Worm (Caenorhabditis elegans): ENCODE results near the gene abu-4.
"Not testable (repeated sequence)": the region's sequence is repeated elsewhere in the genome, so short reads cannot be mapped to it uniquely, and the experiment has no call there.

DNA sequence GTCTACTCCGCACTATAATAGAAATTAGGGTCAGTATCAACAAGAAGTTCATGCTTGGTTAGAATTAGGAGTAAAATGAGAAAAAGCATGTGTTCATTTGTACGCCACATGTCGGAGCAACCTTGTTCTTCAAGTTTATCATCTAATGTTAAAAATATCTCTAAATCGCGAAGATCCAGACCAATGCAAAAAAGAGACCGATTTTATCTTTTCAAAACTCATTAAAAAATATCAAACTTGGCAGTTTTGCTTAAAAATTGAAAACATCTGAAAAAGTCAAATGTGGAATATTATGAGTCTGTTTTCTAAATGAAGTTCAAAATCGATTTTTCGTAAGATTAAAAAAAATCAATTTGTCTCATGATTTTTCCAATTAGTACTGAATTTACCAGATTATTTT, 46.4 kb downstream of the abu-4 start, which contains the start of gene Y19D10B.6:
- not testable (repeated sequence) for TF ChIP-seq fos-1 (tag; optimal IDR thresholded peaks at IDR 0.05); nhr-76 (tag; optimal IDR thresholded peaks at IDR 0.05); php-3 (GFP tag; IDR thresholded peaks at IDR 0.05); F49E8.2 (tag; optimal IDR thresholded peaks at IDR 0.05; ENCODE audit: borderline replicate concordance); zag-1 (tag; optimal IDR thresholded peaks at IDR 0.05); unc-39 (tag; optimal IDR thresholded peaks at IDR 0.05); nhr-237 (tag; optimal IDR thresholded peaks at IDR 0.05); unc-62 (GFP tag; optimal IDR thresholded peaks at IDR 0.05 in 1 of 2); unc-62 (tag; optimal IDR thresholded peaks at IDR 0.05); T20F7.1 (GFP tag; optimal IDR thresholded peaks at IDR 0.05); ces-1 (GFP tag; optimal IDR thresholded peaks at IDR 0.05); spr-1 (tag; optimal IDR thresholded peaks at IDR 0.05); daf-12 (tag; optimal IDR thresholded peaks at IDR 0.05)

All from whole organism, L4 larva.